Worm (Caenorhabditis elegans) whole organism, L2 larva: Measurements from ENCODE around the gene fbxa-15.
"Not testable (repeated sequence)": the region's sequence is repeated elsewhere in the genome, so short reads cannot be mapped to it uniquely, and the experiment has no call there.

Source experiments
- R02D3.7 ChIP-seq: fragments of 150-350 bp; optimal IDR thresholded peaks from 2 replicates; lab custom pipeline; 2014; ENCODE audit warnings: missing biosample characterization, missing genetic modification characterization
- Y55F3AM.14 ChIP-seq: fragments of 200-800 bp; sonication (Bioruptor generic); optimal IDR thresholded peaks from 2 replicates; lab custom pipeline; 2018; ENCODE audit warnings: mild to moderate bottlenecking, missing genetic modification characterization, missing compliant biosample characterization
- ZK546.5 ChIP-seq: sonication (generic microtip); optimal IDR thresholded peaks from 2 replicates; lab custom pipeline; 2017; ENCODE audit warnings: missing biosample characterization, missing genetic modification characterization
- alr-1 ChIP-seq: fragments of 150-350 bp; optimal IDR thresholded peaks from 2 replicates; lab custom pipeline; 2014; ENCODE audit warnings: missing biosample characterization, missing genetic modification characterization
- aly-2 ChIP-seq: fragments of 150-350 bp; optimal IDR thresholded peaks from 2 replicates; lab custom pipeline; 2014; ENCODE audit warnings: missing biosample characterization, missing genetic modification characterization
- ceh-16 ChIP-seq: fragments of 150-350 bp; optimal IDR thresholded peaks from 2 replicates; lab custom pipeline; 2014; ENCODE audit warnings: missing biosample characterization, missing genetic modification characterization
- ceh-82 ChIP-seq: fragments of 150-350 bp; optimal IDR thresholded peaks from 2 replicates; lab custom pipeline; 2014; ENCODE audit warnings: missing biosample characterization, missing genetic modification characterization
- crh-2 ChIP-seq: sonication (generic microtip); optimal IDR thresholded peaks from 2 replicates; lab custom pipeline; 2017; ENCODE audit warnings: missing biosample characterization, missing genetic modification characterization
- dmd-4 ChIP-seq: sonication (generic microtip); optimal IDR thresholded peaks from 2 replicates; lab custom pipeline; 2017; ENCODE audit warnings: missing biosample characterization, missing genetic modification characterization
- egl-27 ChIP-seq: sonication (generic microtip); optimal IDR thresholded peaks from 3 replicates; lab custom pipeline; 2017; ENCODE audit warnings: missing biosample characterization, missing genetic modification reagents, missing genetic modification characterization
- elt-1 ChIP-seq: fragments of 150-350 bp; optimal IDR thresholded peaks from 2 replicates; lab custom pipeline; 2014; ENCODE audit warnings: missing biosample characterization, missing genetic modification characterization
- elt-3 ChIP-seq: sonication (generic microtip); optimal IDR thresholded peaks from 2 replicates; lab custom pipeline; 2017; ENCODE audit warnings: missing biosample characterization, missing genetic modification characterization
- fos-1 ChIP-seq: fragments of 150-350 bp; optimal IDR thresholded peaks from 2 replicates; lab custom pipeline; 2014; ENCODE audit warnings: missing biosample characterization, missing genetic modification characterization
- gmeb-1 ChIP-seq: fragments of 150-350 bp; optimal IDR thresholded peaks from 2 replicates; lab custom pipeline; 2014; ENCODE audit warnings: missing biosample characterization, missing genetic modification characterization
- lin-13 ChIP-seq: fragments of 150-350 bp; optimal IDR thresholded peaks from 2 replicates; lab custom pipeline; 2014; ENCODE audit warnings: missing biosample characterization, missing genetic modification reagents, missing genetic modification characterization
- lin-39 ChIP-seq: fragments of 150-350 bp; optimal IDR thresholded peaks from 2 replicates; lab custom pipeline; 2014; ENCODE audit warnings: missing biosample characterization, missing genetic modification reagents, missing genetic modification characterization
- lsy-2 ChIP-seq, 2 experiments: fragments of 150-350 bp in 1 of 2; sonication (generic microtip) in 1 of 2; optimal IDR thresholded peaks; 2 replicates each; lab custom pipeline; 2014 to 2017; ENCODE audit warnings: missing biosample characterization in 2 of 2, missing genetic modification characterization in 2 of 2
- mab-5 ChIP-seq: fragments of 150-350 bp; optimal IDR thresholded peaks from 2 replicates; lab custom pipeline; 2014; ENCODE audit warnings: missing biosample characterization, missing genetic modification characterization
- mbf-1 ChIP-seq: sonication (generic microtip); optimal IDR thresholded peaks from 2 replicates; lab custom pipeline; 2017; ENCODE audit warnings: missing biosample characterization, missing genetic modification characterization
- mdl-1 ChIP-seq, 2 experiments: fragments of 150-350 bp in 1 of 2; sonication (generic microtip) in 1 of 2; optimal IDR thresholded peaks; 2 replicates each; lab custom pipeline; 2017; ENCODE audit warnings: missing biosample characterization in 2 of 2, missing genetic modification characterization in 2 of 2
- nhr-10 ChIP-seq: sonication (generic microtip); optimal IDR thresholded peaks from 2 replicates; lab custom pipeline; 2017; ENCODE audit warnings: missing biosample characterization, missing genetic modification characterization
- nhr-21 ChIP-seq: fragments of 150-350 bp; optimal IDR thresholded peaks from 2 replicates; lab custom pipeline; 2014; ENCODE audit warnings: missing biosample characterization, missing genetic modification characterization
- nhr-23 ChIP-seq: fragments of 150-350 bp; optimal IDR thresholded peaks from 2 replicates; lab custom pipeline; 2014; ENCODE audit warnings: missing biosample characterization, missing genetic modification reagents, missing genetic modification characterization
- nhr-25 ChIP-seq: fragments of 150-350 bp; sonication (generic microtip); optimal IDR thresholded peaks from 3 replicates; lab custom pipeline; 2014; ENCODE audit warnings: missing biosample characterization, missing genetic modification characterization
- nhr-6 ChIP-seq: fragments of 150-350 bp; optimal IDR thresholded peaks from 2 replicates; lab custom pipeline; 2014; ENCODE audit warnings: missing biosample characterization, missing genetic modification characterization
- peb-1 ChIP-seq: fragments of 150-350 bp; optimal IDR thresholded peaks from 2 replicates; lab custom pipeline; 2014; ENCODE audit warnings: missing biosample characterization, missing genetic modification characterization
- sem-4 ChIP-seq: fragments of 150-350 bp; optimal IDR thresholded peaks from 2 replicates; lab custom pipeline; 2014; ENCODE audit warnings: missing biosample characterization, missing genetic modification reagents, missing genetic modification characterization
- skn-1 ChIP-seq: sonication (generic microtip); optimal IDR thresholded peaks from 2 replicates; lab custom pipeline; 2017; ENCODE audit warnings: missing biosample characterization, missing genetic modification characterization
- sma-3 ChIP-seq: sonication (generic microtip); optimal IDR thresholded peaks from 2 replicates; lab custom pipeline; 2016; ENCODE audit warnings: missing genetic modification reagents, missing genetic modification characterization, missing compliant biosample characterization
- snpc-4 ChIP-seq: fragments of 150-350 bp; optimal IDR thresholded peaks from 2 replicates; lab custom pipeline; 2014; ENCODE audit warnings: missing biosample characterization, missing genetic modification characterization
- unc-39 ChIP-seq: fragments of 150-350 bp; optimal IDR thresholded peaks from 2 replicates; lab custom pipeline; 2014; ENCODE audit warnings: missing biosample characterization, missing genetic modification characterization
- unc-62 ChIP-seq: fragments of 150-350 bp; optimal IDR thresholded peaks from 2 replicates; lab custom pipeline; 2014; ENCODE audit warnings: missing biosample characterization, missing genetic modification reagents, missing genetic modification characterization
- ztf-1 ChIP-seq: fragments of 200-800 bp; sonication (Bioruptor generic); conservative IDR thresholded peaks from 2 replicates; pipeline ENCODE4 v1.3.6; 2022; ENCODE audit warnings: missing genetic modification characterization, missing compliant biosample characterization
- ztf-11 ChIP-seq: sonication (generic microtip); optimal IDR thresholded peaks from 2 replicates; lab custom pipeline; 2017; ENCODE audit warnings: missing biosample characterization, missing genetic modification characterization
- ztf-4 ChIP-seq: fragments of 150-350 bp; optimal IDR thresholded peaks from 2 replicates; lab custom pipeline; 2014; ENCODE audit warnings: missing biosample characterization, missing genetic modification characterization

The fbxa-15 gene

DNA sequence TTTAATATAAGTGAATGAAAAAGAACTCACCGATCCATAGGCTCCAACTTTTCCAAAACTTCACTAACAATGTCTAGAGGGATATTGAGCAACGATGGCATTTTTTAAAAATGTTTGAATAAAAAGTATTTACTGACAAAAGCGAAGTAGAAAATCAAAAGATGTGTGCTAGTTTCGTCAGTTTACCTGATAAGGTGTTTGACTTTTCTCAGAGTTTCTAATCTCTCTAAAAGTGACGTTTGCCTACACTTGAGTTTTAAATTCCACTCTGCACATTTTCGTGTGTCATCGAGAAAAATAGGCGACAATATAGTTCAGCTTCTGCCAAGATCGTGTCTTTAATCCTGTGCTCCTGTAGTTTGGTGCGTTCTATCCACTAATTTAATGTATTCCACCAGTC is at the start of gene fbxa-15:
Gene fbxa-15 (minus strand): TSS at position 101 of the 400 bp plus-strand sequence.
- no peak for TF ChIP-seq ZK546.5 (tag; lab: Kevin White, UChicago)
- peak; percentile 23 for TF ChIP-seq fos-1
- TF ChIP-seq sma-3 (GFP tag; lab: Kevin White, UChicago), result no peak

DNA sequence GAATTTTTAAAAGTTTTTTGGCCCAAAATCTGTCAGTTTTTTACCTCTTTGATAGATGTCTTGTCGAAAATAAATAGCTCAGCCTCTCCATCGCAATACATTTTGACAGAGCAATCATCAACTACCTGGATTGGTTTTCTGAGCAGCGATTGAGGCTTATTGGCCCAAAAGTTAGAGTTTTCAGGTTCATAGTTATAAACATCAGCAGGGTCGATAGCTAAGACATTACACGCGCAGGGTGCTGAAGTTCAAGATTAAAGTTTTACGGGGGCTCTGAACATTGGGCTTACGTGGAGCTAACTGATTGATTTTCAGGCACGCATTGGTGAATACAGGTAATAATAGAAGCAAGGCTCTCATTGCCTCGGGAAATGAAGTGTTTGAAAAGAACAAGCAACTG is 38.2 kb upstream of the fbxa-15 start, which contains the start of gene Y82E9BR.9:
Gene Y82E9BR.9 (minus strand): TSS at position 101 of the 400 bp plus-strand sequence.
- no peak for TF ChIP-seq egl-27 (tag; lab: Kevin White, UChicago)
- TF ChIP-seq R02D3.7, result no peak
- TF ChIP-seq ceh-16, result no peak
- TF ChIP-seq lin-13 (GFP tag; lab: Kevin White, UChicago), result no peak
- no peak for TF ChIP-seq nhr-10 (tag; lab: Kevin White, UChicago)
- no peak for TF ChIP-seq alr-1
- TF ChIP-seq lsy-2 (tag; optimal IDR thresholded peaks at IDR 0.05; lab: Kevin White, UChicago), result no peak
- no peak for TF ChIP-seq crh-2
- TF ChIP-seq skn-1 (tag; lab: Kevin White, UChicago), result no peak
- TF ChIP-seq ztf-11 (tag; lab: Kevin White, UChicago), result no peak
- TF ChIP-seq snpc-4 (tag; lab: Kevin White, UChicago), result no peak
- no peak for TF ChIP-seq ZK546.5 (tag; lab: Kevin White, UChicago)
- no peak for TF ChIP-seq mdl-1 (tag; optimal IDR thresholded peaks at IDR 0.05; lab: Kevin White, UChicago)
- TF ChIP-seq ceh-82 (tag; lab: Kevin White, UChicago), result no peak
- no peak for TF ChIP-seq nhr-6 (tag; lab: Kevin White, UChicago)
- TF ChIP-seq gmeb-1 (tag; lab: Kevin White, UChicago), result no peak
- TF ChIP-seq fos-1, result no peak
- no peak for TF ChIP-seq elt-1 (tag; lab: Kevin White, UChicago)
- no peak for TF ChIP-seq mab-5 (tag; lab: Kevin White, UChicago)
- TF ChIP-seq, all 48 proteins: peak for 0

DNA sequence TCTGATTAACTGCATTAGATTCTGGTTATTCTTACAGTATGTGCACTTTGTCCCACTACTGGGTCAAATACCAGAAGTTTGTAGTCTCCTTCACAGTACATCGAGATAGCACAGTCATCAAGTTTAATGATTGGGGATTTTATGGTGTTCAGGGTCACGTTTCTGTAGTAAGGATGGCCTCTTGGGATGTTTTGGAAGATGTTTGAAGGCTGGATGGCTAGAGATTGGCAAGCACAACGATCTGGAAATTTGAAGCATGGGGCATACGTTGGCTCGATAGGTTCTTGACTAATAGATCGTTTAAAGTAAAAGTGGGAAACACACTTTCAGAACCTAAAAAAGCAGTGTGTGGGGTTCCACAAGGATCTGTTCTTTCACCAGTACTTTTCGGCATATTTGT is 36.5 kb upstream of the fbxa-15 start, which contains the start of gene Y82E9BR.8:
Gene Y82E9BR.8 (minus strand): TSS at position 101 of the 400 bp plus-strand sequence.
- not testable (repeated sequence) for TF ChIP-seq ztf-1; lin-39 (tag; lab: Kevin White, UChicago); alr-1

DNA sequence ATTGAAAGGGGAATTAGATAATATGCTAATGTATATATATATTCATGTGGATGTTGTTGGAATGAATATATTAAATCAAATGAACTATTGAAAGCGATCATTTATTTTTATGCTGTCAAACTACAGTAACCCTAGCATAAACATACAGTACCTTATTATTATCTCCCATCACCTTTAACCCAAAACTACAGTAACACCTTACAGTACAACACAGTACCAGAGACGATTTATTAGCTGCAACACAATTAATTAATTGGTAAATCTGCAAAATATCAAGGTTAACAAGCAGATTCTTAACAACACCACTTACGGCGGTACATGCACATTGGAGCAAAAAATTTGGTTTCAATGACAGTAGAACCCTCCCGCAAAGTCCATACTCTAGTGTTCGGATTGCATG is 33.9 kb upstream of the fbxa-15 start, which contains the start of gene Y82E9BL.1:
Gene Y82E9BL.1 (minus strand): TSS at position 101 of the 400 bp plus-strand sequence.
- TF ChIP-seq aly-2 (no peak), nhr-6 (tag; lab: Kevin White, UChicago) (no peak), nhr-21 (tag; lab: Kevin White, UChicago) (no peak), mdl-1 (tag; optimal IDR thresholded peaks at IDR 0.05; lab: Kevin White, UChicago) (no peak), sem-4 (tag; lab: Kevin White, UChicago) (no peak), Y55F3AM.14 (GFP tag; lab: Kevin White, UChicago) (no peak), ceh-82 (tag; lab: Kevin White, UChicago) (no peak), alr-1 (no peak), lsy-2 (tag; optimal IDR thresholded peaks at IDR 0.05; lab: Kevin White, UChicago) (no peak), elt-3 (tag; lab: Kevin White, UChicago) (no peak), dmd-4 (tag; lab: Kevin White, UChicago) (no peak), fos-1 (no peak), nhr-25 (no peak), ztf-11 (tag; lab: Kevin White, UChicago) (no peak), gmeb-1 (tag; lab: Kevin White, UChicago) (no peak), crh-2 (no peak)

DNA sequence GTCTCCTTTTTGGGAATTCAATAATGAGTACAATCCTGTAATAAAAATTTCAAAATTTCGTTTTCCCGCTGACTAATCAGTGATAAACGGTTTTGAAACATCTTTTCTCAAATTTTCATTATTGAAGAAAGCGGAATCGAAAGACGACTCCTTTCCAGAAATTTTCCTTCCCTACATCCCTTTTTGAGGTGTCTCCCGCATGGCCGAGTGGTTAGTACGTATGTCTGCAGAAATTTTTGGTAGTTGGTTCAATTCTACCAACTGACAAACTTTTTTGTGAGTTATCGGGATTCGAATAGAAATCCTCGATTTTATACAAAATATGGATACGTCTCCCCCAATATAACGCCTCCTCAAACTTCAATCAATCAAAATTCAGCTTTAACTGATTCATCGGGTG is 33.1 kb upstream of the fbxa-15 start:
- no peak for TF ChIP-seq lin-13 (GFP tag; lab: Kevin White, UChicago)
- no peak for TF ChIP-seq unc-39 (tag; lab: Kevin White, UChicago)
- no peak for TF ChIP-seq peb-1 (tag; lab: Kevin White, UChicago)
- TF ChIP-seq sem-4 (tag; lab: Kevin White, UChicago), result no peak
- TF ChIP-seq crh-2, result no peak
- TF ChIP-seq egl-27 (tag; lab: Kevin White, UChicago), result no peak

DNA sequence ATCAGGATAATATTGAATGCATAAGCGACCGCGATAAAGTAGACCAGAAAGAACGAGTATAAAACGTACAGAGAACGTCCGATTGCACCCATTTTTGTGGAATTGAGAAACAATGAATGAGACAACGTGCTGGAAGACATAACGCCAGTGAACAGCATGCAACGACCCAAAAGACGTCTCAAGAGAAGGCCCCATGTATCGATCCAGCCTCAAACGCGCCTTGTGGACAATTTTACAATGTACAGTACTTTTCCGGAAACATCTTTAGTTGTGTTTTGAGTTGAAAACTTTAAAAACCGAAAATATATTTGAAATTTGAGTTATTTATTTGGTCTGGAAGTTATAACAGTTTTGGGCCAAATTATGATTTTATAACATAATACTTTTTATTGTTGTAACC is 29.3 kb upstream of the fbxa-15 start, which contains the start of gene Y82E9BL.3:
Gene Y82E9BL.3 (minus strand): TSS at position 101 of the 400 bp plus-strand sequence.
- TF ChIP-seq nhr-6 (tag; lab: Kevin White, UChicago) (no peak), elt-3 (tag; lab: Kevin White, UChicago) (no peak), unc-62 (GFP tag; lab: Kevin White, UChicago) (no peak), nhr-23 (tag; lab: Kevin White, UChicago) (no peak), crh-2 (no peak), ztf-4 (tag; lab: Kevin White, UChicago) (no peak), mbf-1 (tag; lab: Kevin White, UChicago) (no peak), ztf-1 (no peak), nhr-25 (no peak), sma-3 (GFP tag; lab: Kevin White, UChicago) (no peak), mab-5 (tag; lab: Kevin White, UChicago) (no peak), mdl-1 (tag; optimal IDR thresholded peaks at IDR 0.05; lab: Kevin White, UChicago) (no peak), aly-2 (no peak)
